Fruit fly (Drosophila melanogaster) whole organism, wandering third instar larva: ENCODE data around the gene CG42781.

Experiments used
- CrebA ChIP-seq: fragments of 200-800 bp; sonication (Bioruptor generic); optimal IDR thresholded peaks from 2 replicates; lab custom pipeline; 2016; ENCODE audit warnings: missing biosample characterization, mild to moderate bottlenecking, missing genetic modification characterization, borderline replicate concordance
- Dfd ChIP-seq: fragments of >200 bp; optimal IDR thresholded peaks from 2 replicates; lab custom pipeline; 2017; ENCODE audit warnings: missing biosample characterization, missing genetic modification characterization
- HLH106 ChIP-seq: fragments of 200-800 bp; optimal IDR thresholded peaks from 3 replicates; lab custom pipeline; 2019; ENCODE audit warnings: missing biosample characterization, mild to moderate bottlenecking, missing genetic modification characterization, moderate library complexity
- Hnf4 ChIP-seq: fragments of 200-800 bp; sonication (Bioruptor generic); optimal IDR thresholded peaks from 2 replicates; lab custom pipeline; 2016; ENCODE audit warnings: missing biosample characterization, mild to moderate bottlenecking, missing genetic modification characterization
- Mio ChIP-seq: sonication (Bioruptor generic); optimal IDR thresholded peaks from 2 replicates; lab custom pipeline; 2016; ENCODE audit warnings: missing biosample characterization, missing genetic modification characterization
- Myc ChIP-seq: fragments of >200 bp; optimal IDR thresholded peaks from 2 replicates; lab custom pipeline; 2017
- N ChIP-seq: fragments of >200 bp; optimal IDR thresholded peaks from 2 replicates; lab custom pipeline; 2018; ENCODE audit warnings: missing biosample characterization, missing external identifiers, missing genetic modification characterization
- OdsH ChIP-seq: fragments of 200-800 bp; sonication (Bioruptor generic); optimal IDR thresholded peaks from 2 replicates; lab custom pipeline; 2016; ENCODE audit warnings: missing biosample characterization, mild to moderate bottlenecking, missing genetic modification characterization
- Sp1 ChIP-seq: fragments of 200-800 bp; sonication (Bioruptor generic); optimal IDR thresholded peaks from 3 replicates; lab custom pipeline; 2019; ENCODE audit warnings: missing biosample characterization, mild to moderate bottlenecking, missing genetic modification characterization, moderate library complexity
- br ChIP-seq: fragments of 200-800 bp; sonication (Bioruptor generic); optimal IDR thresholded peaks from 2 replicates; lab custom pipeline; 2016; ENCODE audit warnings: missing biosample characterization, missing genetic modification characterization
- brk ChIP-seq: fragments of 200-800 bp; sonication (Bioruptor generic); optimal IDR thresholded peaks from 2 replicates; lab custom pipeline; 2016; ENCODE audit warnings: missing biosample characterization, mild to moderate bottlenecking, missing genetic modification characterization
- dl ChIP-seq, 2 experiments: fragments of 175-275, 200-275 bp in 1 of 2; fragments of 200-275 bp in 1 of 2; sonication (Bioruptor generic); optimal IDR thresholded peaks; lab custom pipeline; 2018; ENCODE audit warnings: mild to moderate bottlenecking in 2 of 2, missing biosample characterization in 2 of 2, missing genetic modification characterization in 2 of 2, moderate library complexity in 2 of 2; ENCODE audit not compliant: partially characterized antibody in 2 of 2, insufficient read depth in 1 of 2
- dmrt93B ChIP-seq: fragments of 200-800 bp; sonication (Bioruptor generic); optimal IDR thresholded peaks from 2 replicates; lab custom pipeline; 2018; ENCODE audit warnings: missing biosample characterization, mild to moderate bottlenecking, missing genetic modification characterization
- dsf ChIP-seq: sonication (Bioruptor generic); optimal IDR thresholded peaks from 2 replicates; lab custom pipeline; 2016; ENCODE audit warnings: missing biosample characterization, missing genetic modification characterization, borderline replicate concordance
- ey ChIP-seq: fragments of 200-800 bp; sonication (Bioruptor generic); optimal IDR thresholded peaks from 2 replicates; lab custom pipeline; 2016; ENCODE audit warnings: missing biosample characterization, missing genetic modification characterization
- foxo ChIP-seq, 2 experiments: fragments of 200-800 bp; sonication (Bioruptor generic); optimal IDR thresholded peaks; 2 replicates in 1 of 2; 3 replicates in 1 of 2; lab custom pipeline; 2016 to 2017; ENCODE audit warnings: missing biosample characterization in 2 of 2, missing genetic modification characterization in 2 of 2
- fru ChIP-seq: fragments of 200-800 bp; sonication (Bioruptor generic); optimal IDR thresholded peaks from 3 replicates; lab custom pipeline; 2016; ENCODE audit warnings: missing biosample characterization, mild to moderate bottlenecking, missing genetic modification characterization
- h ChIP-seq: fragments of 200-800 bp; sonication (Bioruptor generic); optimal IDR thresholded peaks from 3 replicates; lab custom pipeline; 2016; ENCODE audit warnings: missing biosample characterization, mild to moderate bottlenecking, missing genetic modification characterization
- lola ChIP-seq: fragments of >200 bp; optimal IDR thresholded peaks from 2 replicates; lab custom pipeline; 2017; ENCODE audit warnings: missing biosample characterization, missing genetic modification characterization
- psq ChIP-seq: fragments of 200-800 bp; sonication (Bioruptor generic); optimal IDR thresholded peaks from 3 replicates; lab custom pipeline; 2017; ENCODE audit warnings: missing biosample characterization, mild to moderate bottlenecking, missing genetic modification characterization, moderate library complexity
- rgr ChIP-seq: fragments of 200-800 bp; sonication (Bioruptor generic); optimal IDR thresholded peaks from 3 replicates; lab custom pipeline; 2016; ENCODE audit warnings: missing biosample characterization, mild to moderate bottlenecking, missing genetic modification characterization
- sv ChIP-seq: fragments of 200-800 bp; sonication (Bioruptor generic); optimal IDR thresholded peaks from 3 replicates; lab custom pipeline; 2016; ENCODE audit warnings: missing biosample characterization, missing genetic modification characterization
- woc ChIP-seq: sonication (Bioruptor generic); optimal IDR thresholded peaks from 2 replicates; lab custom pipeline; 2016; ENCODE audit warnings: missing biosample characterization, mild to moderate bottlenecking, missing genetic modification characterization

Gene CG42781

dm6 chrX:7334801-7335176 lies 48.0 kb downstream of the CG42781 start:
- no peak for TF ChIP-seq Hnf4 (GFP tag; lab: Kevin White, UChicago)
- no peak for TF ChIP-seq dsf (GFP tag; lab: Kevin White, UChicago)
- TF ChIP-seq sv (GFP tag; lab: Kevin White, UChicago): peak; percentile 26
- no peak for TF ChIP-seq brk (GFP tag; lab: Kevin White, UChicago)
- peak; percentile 41 for TF ChIP-seq HLH106 (tag; lab: Kevin White, UChicago)
- peak; percentile 35 for TF ChIP-seq Sp1

DNA sequence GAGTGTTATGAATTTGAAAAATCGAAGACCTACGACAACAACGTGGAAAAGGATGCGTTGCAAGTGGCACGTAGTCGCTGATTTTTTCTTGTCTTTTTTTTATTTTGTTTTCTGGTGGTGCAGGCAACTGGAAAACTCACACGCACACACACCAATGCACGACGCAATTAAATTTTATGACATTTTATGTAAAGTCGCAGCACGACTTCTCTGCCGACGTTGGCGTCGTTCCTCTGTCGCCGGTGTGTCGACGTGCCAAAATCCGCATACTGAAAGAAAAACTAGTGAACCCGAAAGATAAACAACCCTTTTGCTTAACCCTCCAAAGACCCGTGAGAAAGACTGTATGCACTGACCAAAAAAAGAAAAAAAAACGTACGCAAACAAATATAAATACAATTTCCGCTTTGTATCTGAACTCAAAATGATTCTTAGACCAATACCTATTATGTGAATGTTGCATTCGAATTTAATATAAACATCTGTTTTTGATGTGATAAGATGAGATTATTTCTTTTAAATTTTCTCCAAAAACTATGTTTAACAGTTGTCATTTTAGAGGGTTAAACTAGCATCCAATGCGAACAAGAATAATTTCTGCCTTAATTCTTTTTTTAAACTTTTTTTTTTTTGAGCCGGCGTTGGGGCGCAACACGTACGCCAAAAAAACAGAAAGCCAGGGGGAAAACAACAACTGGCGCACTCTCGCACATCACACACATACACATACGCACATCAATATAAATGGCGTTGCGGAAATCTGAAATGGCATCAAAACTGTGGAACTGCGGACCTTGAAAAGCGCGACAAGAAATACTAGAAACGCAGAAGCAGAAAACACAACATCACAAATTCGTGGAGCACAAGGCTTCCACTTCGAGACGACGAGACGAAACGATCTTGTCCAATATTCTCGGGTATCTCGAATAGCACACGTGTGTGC lies 48.7 kb downstream of the CG42781 start:
- peak in 1 of 2 experiments; percentile 56 for TF ChIP-seq foxo (GFP tag; optimal IDR thresholded peaks at IDR 0.05; lab: Kevin White, UChicago)
- peak; percentile 54 for TF ChIP-seq br (GFP tag; lab: Kevin White, UChicago)
- peak; percentile 46 for TF ChIP-seq rgr (GFP tag; lab: Kevin White, UChicago)
- TF ChIP-seq dsf (GFP tag; lab: Kevin White, UChicago): no peak
- TF ChIP-seq sv (GFP tag; lab: Kevin White, UChicago): no peak
- peak; percentile 16 for TF ChIP-seq psq (GFP tag; lab: Kevin White, UChicago)
- TF ChIP-seq dmrt93B (GFP tag; lab: Kevin White, UChicago): peak; percentile 2
- TF ChIP-seq woc (GFP tag; lab: Kevin White, UChicago): peak; percentile 29
- peak; percentile 21 for TF ChIP-seq OdsH (GFP tag; lab: Kevin White, UChicago)
- no peak for TF ChIP-seq N (GFP tag; lab: Kevin White, UChicago)
- peak; percentile 12 for TF ChIP-seq Hnf4 (GFP tag; lab: Kevin White, UChicago)
- peak; percentile 38 for TF ChIP-seq Sp1
- TF ChIP-seq fru (GFP tag; lab: Kevin White, UChicago): peak; percentile 48
- TF ChIP-seq brk (GFP tag; lab: Kevin White, UChicago): peak; percentile 50
- TF ChIP-seq Dfd (GFP tag; lab: Kevin White, UChicago): no peak
- peak; percentile 19 for TF ChIP-seq ey (GFP tag; lab: Kevin White, UChicago)
- peak; percentile 59 for TF ChIP-seq h (GFP tag; lab: Kevin White, UChicago)

DNA sequence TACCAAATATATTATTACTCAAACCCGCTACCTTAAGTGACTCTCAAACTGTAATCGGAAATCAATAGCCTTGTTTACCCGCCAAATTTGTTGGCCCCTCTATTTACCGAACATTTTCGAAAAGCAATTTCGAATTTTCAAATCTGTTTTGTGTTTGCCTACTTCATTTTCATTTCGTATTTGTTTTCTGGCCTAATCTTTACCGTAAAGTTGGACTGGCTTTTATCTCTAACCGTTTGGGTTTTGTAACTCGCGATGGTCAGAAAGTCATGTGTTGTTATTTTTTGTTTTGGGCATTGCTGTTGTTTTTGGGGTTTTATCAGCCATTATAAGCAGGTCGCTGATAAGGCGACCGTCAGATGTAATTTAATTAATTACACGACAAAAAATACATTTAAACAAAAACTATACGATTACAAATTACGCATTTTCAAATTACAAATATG lies 49.5 kb downstream of the CG42781 start:
- TF ChIP-seq psq (GFP tag; lab: Kevin White, UChicago) (no peak), br (GFP tag; lab: Kevin White, UChicago) (no peak), h (GFP tag; lab: Kevin White, UChicago) (no peak), Mio (GFP tag; lab: Kevin White, UChicago) (no peak), Hnf4 (GFP tag; lab: Kevin White, UChicago) (no peak), brk (GFP tag; lab: Kevin White, UChicago) (no peak), OdsH (GFP tag; lab: Kevin White, UChicago) (no peak), lola (GFP tag; lab: Kevin White, UChicago) (no peak), woc (GFP tag; lab: Kevin White, UChicago) (no peak), Myc (lab: Kevin White, UChicago) (no peak), Dfd (GFP tag; lab: Kevin White, UChicago) (no peak), CrebA (GFP tag; lab: Kevin White, UChicago) (no peak), Sp1 (no peak), dsf (GFP tag; lab: Kevin White, UChicago) (no peak), N (GFP tag; lab: Kevin White, UChicago) (no peak), dl (GFP tag; optimal IDR thresholded peaks at IDR 0.05; lab: Kevin White, UChicago; ENCODE audit: insufficient read depth in 1 of 2, partially characterized antibody in 2 of 2) (no peak), dmrt93B (GFP tag; lab: Kevin White, UChicago) (no peak), foxo (GFP tag; optimal IDR thresholded peaks at IDR 0.05; lab: Kevin White, UChicago) (no peak)
